Fruit fly (Drosophila melanogaster) whole organism, embryonic: ENCODE results near the gene Irbp.

Experiments used
- Aef1 ChIP-seq: fragments of 200-800 bp; sonication (Bioruptor generic); IDR thresholded peaks from 3 replicates; pipeline ENCODE4 v1.3.6; 2022; ENCODE audit warnings: missing biosample characterization, missing genetic modification characterization
- CG10209 ChIP-seq: fragments of 200-800 bp; sonication (Bioruptor generic); optimal IDR thresholded peaks from 3 replicates; lab custom pipeline; 2017; ENCODE audit warnings: missing biosample characterization, mild to moderate bottlenecking, missing genetic modification characterization, missing genetic modification reagents
- CG10274 ChIP-seq: fragments of 200-800 bp; sonication (Bioruptor generic); optimal IDR thresholded peaks from 3 replicates; lab custom pipeline; 2017; ENCODE audit warnings: missing biosample characterization, mild to moderate bottlenecking, missing genetic modification characterization
- CG11093 ChIP-seq: fragments of 200-800 bp; sonication (Bioruptor generic); IDR thresholded peaks from 3 replicates; pipeline ENCODE4 v1.3.6; 2022; ENCODE audit warnings: missing biosample characterization, missing genetic modification characterization
- CG11723 ChIP-seq: fragments of 200-800 bp; sonication (Bioruptor generic); optimal IDR thresholded peaks from 2 replicates; lab custom pipeline; 2017; ENCODE audit warnings: missing biosample characterization, mild to moderate bottlenecking, missing genetic modification characterization
- CG14860 ChIP-seq: fragments of 200-800 bp; sonication (Bioruptor generic); IDR thresholded peaks from 3 replicates; pipeline ENCODE4 v1.3.6; 2022; ENCODE audit warnings: missing biosample characterization, missing genetic modification characterization; ENCODE audit not compliant: partially characterized antibody
- CG16813 ChIP-seq: fragments of 200-800 bp; sonication (Bioruptor generic); IDR thresholded peaks from 3 replicates; pipeline ENCODE4 v1.3.6; 2022; ENCODE audit warnings: missing biosample characterization, missing genetic modification characterization; ENCODE audit not compliant: partially characterized antibody
- CG16815 ChIP-seq: fragments of 200-800 bp; sonication (Bioruptor generic); optimal IDR thresholded peaks from 3 replicates; lab custom pipeline; 2017; ENCODE audit warnings: missing biosample characterization, mild to moderate bottlenecking, missing genetic modification characterization
- CG17568 ChIP-seq: fragments of 200-800 bp; sonication (Bioruptor generic); optimal IDR thresholded peaks from 2 replicates; lab custom pipeline; 2018; ENCODE audit warnings: missing biosample characterization, mild to moderate bottlenecking, missing genetic modification characterization, moderate library complexity
- CG18262 ChIP-seq: fragments of 200-800 bp; optimal IDR thresholded peaks from 3 replicates; lab custom pipeline; 2019; ENCODE audit warnings: missing biosample characterization, mild to moderate bottlenecking, missing genetic modification characterization, moderate library complexity
- CG1832 ChIP-seq: fragments of 200-800 bp; sonication (Bioruptor generic); optimal IDR thresholded peaks from 2 replicates; lab custom pipeline; 2017; ENCODE audit warnings: missing biosample characterization, mild to moderate bottlenecking, missing genetic modification characterization, inconsistent platforms
- CG18764 ChIP-seq: fragments of 200-800 bp; sonication (Bioruptor generic); optimal IDR thresholded peaks from 3 replicates; lab custom pipeline; 2016; ENCODE audit warnings: missing biosample characterization, missing genetic modification characterization
- CG32772 ChIP-seq: fragments of 200-800 bp; sonication (Bioruptor generic); IDR thresholded peaks from 2 replicates; pipeline ENCODE4 v1.3.6; 2022; ENCODE audit warnings: missing biosample characterization, missing genetic modification characterization
- CG33557 ChIP-seq: fragments of 200-800 bp; sonication (Bioruptor generic); optimal IDR thresholded peaks from 2 replicates; lab custom pipeline; 2019; ENCODE audit warnings: missing biosample characterization, mild to moderate bottlenecking, missing genetic modification characterization, moderate library complexity
- CG34422 ChIP-seq: fragments of 200-800 bp; sonication (Bioruptor generic); IDR thresholded peaks from 3 replicates; pipeline ENCODE4 v1.3.6; 2022; ENCODE audit warnings: missing biosample characterization, missing genetic modification characterization
- CG3995 ChIP-seq: fragments of 200-800 bp; sonication (Bioruptor generic); optimal IDR thresholded peaks from 3 replicates; lab custom pipeline; 2016; ENCODE audit warnings: missing biosample characterization, missing genetic modification characterization
- CG4820 ChIP-seq: fragments of 200-800 bp; sonication (Bioruptor generic); optimal IDR thresholded peaks from 3 replicates; lab custom pipeline; 2016; ENCODE audit warnings: missing biosample characterization, missing genetic modification characterization
- CG8290 ChIP-seq, 3 experiments: fragments of 200-800 bp; sonication (Bioruptor generic); optimal IDR thresholded peaks; 2 replicates each; lab custom pipeline; 2016 to 2019; ENCODE audit warnings: missing biosample characterization in 3 of 3, missing genetic modification characterization in 3 of 3, mild to moderate bottlenecking in 2 of 3, moderate library complexity in 1 of 3
- CG8478 ChIP-seq: fragments of >200 bp; optimal IDR thresholded peaks from 2 replicates; lab custom pipeline; 2018
- CG8944 ChIP-seq: fragments of 200-800 bp; sonication (Bioruptor generic); optimal IDR thresholded peaks from 3 replicates; lab custom pipeline; 2016; ENCODE audit warnings: missing biosample characterization, missing genetic modification characterization
- CkIIα-i1 ChIP-seq: fragments of 200-800 bp; sonication (Bioruptor generic); IDR thresholded peaks from 2 replicates; pipeline ENCODE4 v1.3.6; 2022; ENCODE audit warnings: missing biosample characterization, missing genetic modification characterization
- Dek ChIP-seq: fragments of 200-800 bp; sonication (Bioruptor generic); optimal IDR thresholded peaks from 3 replicates; lab custom pipeline; 2019; ENCODE audit warnings: missing biosample characterization, mild to moderate bottlenecking, missing genetic modification characterization, moderate library complexity
- HHEX ChIP-seq: fragments of 200-800 bp; sonication (Bioruptor generic); optimal IDR thresholded peaks from 3 replicates; lab custom pipeline; 2017; ENCODE audit warnings: missing biosample characterization, mild to moderate bottlenecking, missing genetic modification characterization, missing genetic modification reagents
- Hsf ChIP-seq: fragments of 200-800 bp; sonication (Bioruptor generic); optimal IDR thresholded peaks from 3 replicates; lab custom pipeline; 2016; ENCODE audit warnings: missing biosample characterization, missing genetic modification characterization
- Kr ChIP-seq: fragments of 200-800 bp; sonication (Bioruptor generic); optimal IDR thresholded peaks from 2 replicates; lab custom pipeline; 2017; ENCODE audit warnings: missing biosample characterization, mild to moderate bottlenecking, missing genetic modification characterization
- MBD-R2 ChIP-seq: fragments of 200-800 bp; sonication (Bioruptor generic); IDR thresholded peaks from 2 replicates; pipeline ENCODE4 v1.3.6; 2022; ENCODE audit warnings: missing biosample characterization, missing genetic modification characterization
- NK7.1 ChIP-seq: fragments of 200-800 bp; sonication (Bioruptor generic); optimal IDR thresholded peaks from 3 replicates; lab custom pipeline; 2016; ENCODE audit warnings: missing biosample characterization, missing genetic modification characterization
- Nf-YB ChIP-seq: fragments of 200-800 bp; sonication (Bioruptor generic); optimal IDR thresholded peaks from 3 replicates; lab custom pipeline; 2019; ENCODE audit warnings: missing biosample characterization, mild to moderate bottlenecking, missing genetic modification characterization, moderate library complexity
- Opbp ChIP-seq: fragments of 200-800 bp; sonication (Bioruptor generic); IDR thresholded peaks from 3 replicates; pipeline ENCODE4 v1.3.6; 2022; ENCODE audit warnings: missing biosample characterization, missing genetic modification characterization; ENCODE audit not compliant: partially characterized antibody
- Optix ChIP-seq: fragments of 200-800 bp; sonication (Bioruptor generic); IDR thresholded peaks from 3 replicates; pipeline ENCODE4 v1.3.6; 2022; ENCODE audit warnings: missing biosample characterization, missing genetic modification characterization
- TFAM ChIP-seq: fragments of 200-800 bp; sonication (Bioruptor generic); optimal IDR thresholded peaks from 2 replicates; lab custom pipeline; 2017; ENCODE audit warnings: missing biosample characterization, missing genetic modification characterization, inconsistent platforms
- abd-A ChIP-seq: fragments of 200-800 bp; sonication (Bioruptor generic); optimal IDR thresholded peaks from 3 replicates; lab custom pipeline; 2019; ENCODE audit warnings: missing biosample characterization, mild to moderate bottlenecking, missing genetic modification characterization, moderate library complexity
- ato ChIP-seq: fragments of 200-800 bp; sonication (Bioruptor generic); IDR thresholded peaks from 2 replicates; pipeline ENCODE4 v1.3.6; 2022; ENCODE audit warnings: missing biosample characterization, missing genetic modification characterization; ENCODE audit not compliant: partially characterized antibody
- cas ChIP-seq: fragments of 200-800 bp; sonication (Bioruptor generic); IDR thresholded peaks from 2 replicates; pipeline ENCODE4 v1.3.6; 2022; ENCODE audit warnings: missing biosample characterization, missing genetic modification characterization
- chm ChIP-seq: fragments of 200-800 bp; sonication (Bioruptor generic); IDR thresholded peaks from 2 replicates; pipeline ENCODE4 v1.3.6; 2022; ENCODE audit warnings: missing biosample characterization, missing genetic modification characterization
- eyg ChIP-seq: fragments of 200-800 bp; sonication (Bioruptor generic); optimal IDR thresholded peaks from 3 replicates; lab custom pipeline; 2016; ENCODE audit warnings: missing biosample characterization, missing genetic modification characterization
- gce ChIP-seq: fragments of 200-800 bp; sonication (Bioruptor generic); IDR thresholded peaks from 3 replicates; pipeline ENCODE4 v1.3.6; 2022; ENCODE audit warnings: missing biosample characterization, missing genetic modification characterization
- gt ChIP-seq: fragments of 200-800 bp; sonication (Bioruptor generic); IDR thresholded peaks from 2 replicates; pipeline ENCODE4 v1.3.6; 2022; ENCODE audit warnings: missing biosample characterization, missing genetic modification characterization
- h ChIP-seq: fragments of >200 bp; optimal IDR thresholded peaks from 2 replicates; lab custom pipeline; 2017
- hb ChIP-seq: fragments of 200-800 bp; sonication (Bioruptor generic); IDR thresholded peaks from 3 replicates; pipeline ENCODE4 v1.3.6; 2022; ENCODE audit warnings: missing biosample characterization, missing genetic modification characterization; ENCODE audit not compliant: partially characterized antibody
- pan ChIP-seq, 4 experiments: fragments of >200 bp in 3 of 4; fragments of 200-800 bp in 1 of 4; sonication (Bioruptor generic) in 1 of 4; optimal IDR thresholded peaks in 3 of 4; IDR thresholded peaks in 1 of 4; 2 replicates each; pipeline versions ENCODE4 v1.3.6 to Lab custom; 2017 to 2022; ENCODE audit warnings: missing biosample characterization in 2 of 4, missing genetic modification characterization in 2 of 4, mixed read lengths in 1 of 4
- pita ChIP-seq: fragments of 200-800 bp; sonication (Bioruptor generic); optimal IDR thresholded peaks from 2 replicates; lab custom pipeline; 2017; ENCODE audit warnings: missing biosample characterization, mild to moderate bottlenecking, missing genetic modification characterization
- pros ChIP-seq: fragments of 200-800 bp; sonication (Bioruptor generic); optimal IDR thresholded peaks from 3 replicates; lab custom pipeline; 2019; ENCODE audit warnings: missing biosample characterization, mild to moderate bottlenecking, missing genetic modification characterization, moderate library complexity
- ranshi ChIP-seq: fragments of 200-800 bp; sonication (Bioruptor generic); IDR thresholded peaks from 2 replicates; pipeline ENCODE4 v1.3.6; 2022; ENCODE audit warnings: missing biosample characterization, missing genetic modification characterization
- salm ChIP-seq: fragments of 200-800 bp; sonication (Bioruptor generic); optimal IDR thresholded peaks from 2 replicates; lab custom pipeline; 2018; ENCODE audit warnings: missing biosample characterization, mild to moderate bottlenecking, missing genetic modification characterization
- schlank ChIP-seq: fragments of 200-800 bp; sonication (Bioruptor generic); optimal IDR thresholded peaks from 2 replicates; lab custom pipeline; 2018; ENCODE audit warnings: missing biosample characterization, mild to moderate bottlenecking, missing genetic modification characterization
- sens ChIP-seq: fragments of 200-800 bp; sonication (Bioruptor generic); peaks from one replicate; lab custom pipeline; 2016; ENCODE audit warnings: missing biosample characterization, missing genetic modification characterization
- tio ChIP-seq: fragments of 200-800 bp; sonication (Bioruptor generic); optimal IDR thresholded peaks from 2 replicates; lab custom pipeline; 2017; ENCODE audit warnings: missing biosample characterization, missing genetic modification characterization, inconsistent platforms
- twi ChIP-seq: fragments of 200-800 bp; optimal IDR thresholded peaks from 2 replicates; lab custom pipeline; 2019; ENCODE audit warnings: missing biosample characterization, mild to moderate bottlenecking, missing genetic modification characterization, moderate library complexity
- zfh1 ChIP-seq: fragments of 200-800 bp; sonication (Bioruptor generic); IDR thresholded peaks from 3 replicates; pipeline ENCODE4 v1.3.6; 2022; ENCODE audit warnings: missing biosample characterization, missing genetic modification characterization

The Irbp gene

DNA sequence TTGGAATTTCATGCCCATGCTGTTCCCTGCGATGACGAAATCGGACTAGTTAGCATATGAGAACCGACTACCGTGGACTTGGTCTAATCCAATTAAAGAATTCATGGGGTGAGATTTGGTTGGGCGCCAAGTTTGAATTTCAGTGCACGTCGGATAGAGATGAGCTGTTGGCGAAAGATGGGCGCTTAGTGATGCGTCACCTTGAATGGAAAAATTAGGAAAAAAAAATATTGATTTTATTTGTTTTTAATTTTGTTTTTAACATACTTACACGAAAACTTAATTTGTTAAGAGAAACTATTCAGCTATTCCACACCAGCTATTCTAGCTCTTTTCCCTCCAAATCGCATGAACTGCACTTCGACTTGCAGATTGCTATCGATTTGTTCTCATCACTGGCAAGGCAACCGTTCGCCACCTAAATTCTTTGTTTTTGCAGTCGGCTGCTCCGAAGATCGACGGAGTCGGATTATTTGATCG, 11.8 kb downstream of the Irbp start, which contains the start of the genes ninaG and Sptz (continued):
- peak; percentile 91 for TF ChIP-seq CG16815 (GFP tag; lab: Kevin White, UChicago)
- TF ChIP-seq schlank: peak; percentile 73
- no peak for TF ChIP-seq hb (GFP tag; lab: Robert Waterston, UW)
- peak; percentile 65 for TF ChIP-seq Nf-YB (GFP tag; lab: Kevin White, UChicago)
- peak; percentile 93 for TF ChIP-seq CG11093 (GFP tag; lab: Robert Waterston, UW)
- no peak for TF ChIP-seq CG8478
- no peak for TF ChIP-seq CG8290 (GFP tag; optimal IDR thresholded peaks at IDR 0.05; lab: Kevin White, UChicago)
- peak in 1 of 2 experiments; percentile 46 for TF ChIP-seq CG8290 (tag; optimal IDR thresholded peaks at IDR 0.05; lab: Kevin White, UChicago)
- TF ChIP-seq twi (tag; lab: Kevin White, UChicago): no peak
- TF ChIP-seq pros (GFP tag; lab: Kevin White, UChicago): no peak
- TF ChIP-seq Opbp (GFP tag; lab: Robert Waterston, UW): peak; percentile 38; the same call in 1 of the 3 replicates
- TF ChIP-seq CG10209 (GFP tag; lab: Kevin White, UChicago): peak; percentile 92
- TF ChIP-seq tio (GFP tag; lab: Kevin White, UChicago): no peak
- TF ChIP-seq CG11723 (GFP tag; lab: Kevin White, UChicago): peak; percentile 87
- peak; percentile 95 for TF ChIP-seq ranshi (GFP tag; lab: Robert Waterston, UW)
- peak; percentile 96 for TF ChIP-seq CG8944
- TF ChIP-seq chm (GFP tag; lab: Robert Waterston, UW): peak; percentile 80
- TF ChIP-seq CG17568 (GFP tag; lab: Kevin White, UChicago): no peak
- TF ChIP-seq abd-A (tag; lab: Kevin White, UChicago): no peak
- peak; percentile 87 for TF ChIP-seq gce (GFP tag; lab: Robert Waterston, UW)
- peak; percentile 61 for TF ChIP-seq TFAM (GFP tag; lab: Kevin White, UChicago)
- TF ChIP-seq gt (GFP tag; lab: Robert Waterston, UW): peak; percentile 87
- TF ChIP-seq h (lab: Kevin White, UChicago): no peak
- peak; percentile 90 for TF ChIP-seq CG18764 (GFP tag; lab: Kevin White, UChicago)
- TF ChIP-seq pita (GFP tag; lab: Kevin White, UChicago): no peak
- TF ChIP-seq CG33557: peak; percentile 79
- TF ChIP-seq Kr (GFP tag; lab: Kevin White, UChicago): no peak
- TF ChIP-seq CG10274 (GFP tag; lab: Kevin White, UChicago): peak; percentile 62
- TF ChIP-seq Dek (tag; lab: Kevin White, UChicago): peak; percentile 90
- TF ChIP-seq CG32772 (GFP tag; lab: Robert Waterston, UW): peak; percentile 96
- peak; percentile 74 for TF ChIP-seq CkIIα-i1 (GFP tag; lab: Robert Waterston, UW)
- TF ChIP-seq CG1832 (GFP tag; lab: Kevin White, UChicago): no peak
- peak; percentile 97 for TF ChIP-seq CG34422 (GFP tag; lab: Robert Waterston, UW)
- TF ChIP-seq eyg: peak; percentile 83
- TF ChIP-seq salm: peak; percentile 62
- no peak for TF ChIP-seq pan (optimal IDR thresholded peaks at IDR 0.05; lab: Kevin White, UChicago)
- TF ChIP-seq pan (GFP tag; optimal IDR thresholded peaks at IDR 0.05 in 1 of 2, IDR thresholded peaks at IDR 0.05 in 1 of 2): peak in 1 of 2 experiments; percentile 95
- peak; percentile 96 for TF ChIP-seq Optix
- peak; percentile 97 for TF ChIP-seq zfh1 (GFP tag; lab: Robert Waterston, UW)
- peak; percentile 89 for TF ChIP-seq CG18262 (tag; lab: Kevin White, UChicago)
- peak; percentile 96 for TF ChIP-seq Aef1 (GFP tag; lab: Robert Waterston, UW)
- TF ChIP-seq CG4820 (GFP tag; lab: Kevin White, UChicago): peak; percentile 95
- TF ChIP-seq MBD-R2 (GFP tag; lab: Robert Waterston, UW): peak; percentile 98
- TF ChIP-seq NK7.1 (GFP tag; lab: Kevin White, UChicago): peak; percentile 70
- peak; percentile 91 for TF ChIP-seq cas (GFP tag; lab: Robert Waterston, UW)
- peak; percentile 99 for TF ChIP-seq sens (GFP tag; lab: Kevin White, UChicago)
- peak; percentile 55; the same call in 2 of the 3 replicates for TF ChIP-seq CG16813 (GFP tag; lab: Robert Waterston, UW)
- peak; percentile 97 for TF ChIP-seq Hsf (GFP tag; lab: Kevin White, UChicago)
- TF ChIP-seq CG3995 (GFP tag; lab: Kevin White, UChicago): peak; percentile 56
- no peak for TF ChIP-seq ato (GFP tag; lab: Robert Waterston, UW)
- peak; percentile 83 for TF ChIP-seq HHEX (GFP tag; lab: Kevin White, UChicago)
- 0 out of 3 replicates have a peak, but pooled peaks have one; percentile 33 for TF ChIP-seq CG14860
